Worm (Caenorhabditis elegans): ENCODE measurements around the gene srbc-42.
A peak's percentile ranks its signal among the peaks of the same experiment; 100 is the strongest.

srbc-42 gene

DNA sequence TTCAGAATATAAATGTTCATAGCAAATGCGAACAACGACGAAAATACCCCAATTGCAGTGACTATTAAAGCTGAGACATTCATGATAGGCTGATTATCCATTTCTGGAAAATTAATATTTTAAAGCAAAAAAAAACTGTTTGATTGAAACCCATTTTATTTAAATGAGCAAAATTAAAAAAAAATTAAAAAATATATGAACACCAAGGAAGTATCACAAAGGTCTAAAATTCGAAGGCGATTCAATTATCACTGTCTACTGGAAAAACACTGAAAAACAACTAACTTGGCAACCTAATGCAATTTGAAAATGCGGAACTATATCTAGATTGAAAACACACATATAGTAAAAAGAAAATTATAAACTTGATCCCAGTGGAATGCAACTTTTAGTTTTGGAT, at the start of gene srbc-42:
Gene srbc-42 (minus strand): TSS at position 101 of the 400 bp plus-strand sequence.
- TF ChIP-seq ets-5 (GFP tag; IDR thresholded peaks at IDR 0.05), result no peak
- TF ChIP-seq mdl-1 (tag; optimal IDR thresholded peaks at IDR 0.05), result no peak
- no peak for TF ChIP-seq irx-1 (tag; optimal IDR thresholded peaks at IDR 0.05)

DNA sequence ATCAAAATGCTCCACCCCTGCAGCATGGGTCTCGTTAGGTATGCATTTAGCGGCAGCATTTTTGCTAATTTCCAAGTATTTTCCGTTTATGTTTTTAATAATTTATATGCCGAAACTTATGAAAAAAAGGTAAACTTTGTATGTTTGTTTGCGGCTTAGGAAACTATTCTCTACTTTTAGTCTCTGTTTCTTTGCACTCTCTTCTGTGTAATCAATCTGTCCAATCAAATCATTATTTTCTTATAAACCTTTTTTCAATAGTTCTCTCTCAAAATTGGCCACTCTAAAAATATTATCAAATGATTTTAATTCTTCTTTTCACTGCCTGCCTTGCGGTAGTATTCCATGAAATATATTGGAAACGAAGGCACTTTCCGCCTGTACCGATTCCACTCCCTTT, 47.0 kb upstream of the srbc-42 start:
- TF ChIP-seq rnt-1 (tag; optimal IDR thresholded peaks at IDR 0.05), result no peak
- no peak for TF ChIP-seq C34B4.2 (tag; optimal IDR thresholded peaks at IDR 0.05)
- no peak for TF ChIP-seq ceh-63 (GFP tag; optimal IDR thresholded peaks at IDR 0.05)
- peak in 2 of 6 experiments; percentile 5 to 74 for TF ChIP-seq elt-3 (tag; optimal IDR thresholded peaks at IDR 0.05)
- no peak for TF ChIP-seq hlh-4 (tag; optimal IDR thresholded peaks at IDR 0.05)
- no peak for TF ChIP-seq ceh-8 (GFP tag; optimal IDR thresholded peaks at IDR 0.05)
- peak; percentile 71 for TF ChIP-seq nhr-20 (tag; optimal IDR thresholded peaks at IDR 0.05)
- peak in 1 of 2 experiments; percentile 23 for TF ChIP-seq lin-35 (GFP tag; optimal IDR thresholded peaks at IDR 0.05)
- no peak for TF ChIP-seq dsc-1 (tag; optimal IDR thresholded peaks at IDR 0.05)
- TF ChIP-seq ceh-82 (tag; optimal IDR thresholded peaks at IDR 0.05), result no peak
- TF ChIP-seq unc-62 (GFP tag; optimal IDR thresholded peaks at IDR 0.05), result no peak
- no peak for TF ChIP-seq nhr-85 (tag)
- no peak for TF ChIP-seq nhr-84 (tag; optimal IDR thresholded peaks at IDR 0.05)
- TF ChIP-seq skn-1 (tag; optimal IDR thresholded peaks at IDR 0.05), result no peak
- no peak for TF ChIP-seq nhr-237 (tag; optimal IDR thresholded peaks at IDR 0.05)
- TF ChIP-seq lin-39 (tag; optimal IDR thresholded peaks at IDR 0.05), result no peak
- TF ChIP-seq ets-5 (GFP tag; IDR thresholded peaks at IDR 0.05), result no peak

DNA sequence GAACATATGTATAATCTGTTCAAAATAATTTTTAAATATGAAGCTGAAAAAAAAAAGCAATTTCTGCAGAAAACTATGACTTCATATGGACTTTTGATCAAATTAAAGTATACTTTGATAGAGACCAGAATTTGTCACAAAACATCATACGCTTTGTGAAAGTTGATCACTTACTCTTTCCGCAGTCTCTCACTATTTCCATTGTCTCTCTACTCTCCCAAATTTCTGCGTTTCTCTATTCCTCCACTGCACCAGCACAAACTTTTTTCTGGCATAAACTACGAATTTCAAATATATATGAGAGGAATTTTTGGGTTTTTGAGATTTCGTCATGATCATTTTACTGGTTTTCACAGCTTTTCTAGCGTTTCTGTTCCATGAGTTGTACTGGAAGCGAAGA, 44.8 kb upstream of the srbc-42 start, which contains the start of gene cyp-33C4:
Gene cyp-33C4 (plus strand): TSS at position 293 of the 400 bp plus-strand sequence.
- TF ChIP-seq ztf-4 (tag; optimal IDR thresholded peaks at IDR 0.05) (no peak), ceh-8 (GFP tag; optimal IDR thresholded peaks at IDR 0.05) (no peak), snu-23 (GFP tag; optimal IDR thresholded peaks at IDR 0.05) (peak; percentile 60), C16A3.4 (tag; optimal IDR thresholded peaks at IDR 0.05) (no peak), unc-30 (tag; optimal IDR thresholded peaks at IDR 0.05) (no peak), grh-1 (GFP tag; IDR thresholded peaks at IDR 0.05) (no peak), nhr-47 (tag; optimal IDR thresholded peaks at IDR 0.05) (peak; percentile 33), nhr-71 (tag; optimal IDR thresholded peaks at IDR 0.05) (peak; percentile 58), hpl-2 (GFP tag; optimal IDR thresholded peaks at IDR 0.05) (no peak), swsn-7 (tag; optimal IDR thresholded peaks at IDR 0.05) (peak; percentile 34), nhr-20 (tag; optimal IDR thresholded peaks at IDR 0.05) (peak; percentile 86), dpl-1 (GFP tag; optimal IDR thresholded peaks at IDR 0.05) (peak in 1 of 3 experiments; percentile 26), pag-3 (tag; optimal IDR thresholded peaks at IDR 0.05; ENCODE audit: borderline replicate concordance, insufficient read depth) (no peak), fos-1 (tag; optimal IDR thresholded peaks at IDR 0.05) (no peak), lsy-2 (tag; optimal IDR thresholded peaks at IDR 0.05) (peak in 1 of 2 experiments; percentile 42), efl-1 (optimal IDR thresholded peaks at IDR 0.05) (peak; percentile 26 to 48), efl-1 (GFP tag; optimal IDR thresholded peaks at IDR 0.05 in 1 of 2) (peak; percentile 13 to 82), blmp-1 (tag; optimal IDR thresholded peaks at IDR 0.05) (peak; percentile 80), elt-2 (tag; optimal IDR thresholded peaks at IDR 0.05) (peak; percentile 18), ceh-82 (tag; optimal IDR thresholded peaks at IDR 0.05) (peak in 1 of 3 experiments; percentile 20), sptf-1 (tag; optimal IDR thresholded peaks at IDR 0.05) (no peak), lin-39 (tag; optimal IDR thresholded peaks at IDR 0.05) (no peak), egl-27 (tag; optimal IDR thresholded peaks at IDR 0.05) (no peak), mep-1 (tag; optimal IDR thresholded peaks at IDR 0.05) (peak; percentile 13), fkh-8 (tag; optimal IDR thresholded peaks at IDR 0.05) (peak; percentile 55), hlh-4 (tag; optimal IDR thresholded peaks at IDR 0.05) (no peak), egl-13 (tag; optimal IDR thresholded peaks at IDR 0.05) (no peak), aha-1 (tag; optimal IDR thresholded peaks at IDR 0.05) (no peak), lin-35 (GFP tag; optimal IDR thresholded peaks at IDR 0.05) (peak in 1 of 2 experiments; percentile 35), nhr-84 (tag; optimal IDR thresholded peaks at IDR 0.05) (no peak)

All from whole organism, L1 larva.